Fruit fly (Drosophila melanogaster) whole organism, embryonic: Measurements from ENCODE around the gene CG34253.
A peak's percentile ranks its signal among the peaks of the same experiment; 100 is the strongest.

Source experiments
- Ada2b ChIP-seq: fragments of 200-800 bp; sonication (Bioruptor generic); IDR thresholded peaks from 2 replicates; pipeline ENCODE4 v1.3.6; 2022; ENCODE audit warnings: missing biosample characterization, missing genetic modification characterization
- Atf3 ChIP-seq: fragments of 200-800 bp; sonication (Bioruptor generic); optimal IDR thresholded peaks from 3 replicates; lab custom pipeline; 2016; ENCODE audit warnings: missing biosample characterization, missing genetic modification characterization
- Blimp-1 ChIP-seq: fragments of 200-800 bp; sonication (Bioruptor generic); optimal IDR thresholded peaks from 3 replicates; lab custom pipeline; 2018; ENCODE audit warnings: missing biosample characterization, missing genetic modification characterization, mild to moderate bottlenecking, moderate library complexity, missing genetic modification reagents
- CG10267 ChIP-seq: fragments of 200-800 bp; sonication (Bioruptor generic); optimal IDR thresholded peaks from 2 replicates; lab custom pipeline; 2018; ENCODE audit warnings: missing biosample characterization, mild to moderate bottlenecking, missing genetic modification characterization, moderate library complexity
- CG11456 ChIP-seq: fragments of 200-800 bp; sonication (Bioruptor generic); IDR thresholded peaks from 3 replicates; pipeline ENCODE4 v1.3.6; 2022; ENCODE audit warnings: missing biosample characterization, missing genetic modification characterization
- CG12155 ChIP-seq: fragments of 200-800 bp; sonication (Bioruptor generic); optimal IDR thresholded peaks from 3 replicates; lab custom pipeline; 2016; ENCODE audit warnings: missing biosample characterization, missing genetic modification characterization
- CG13894 ChIP-seq: fragments of 200-800 bp; sonication (Bioruptor generic); optimal IDR thresholded peaks from 3 replicates; lab custom pipeline; 2018; ENCODE audit warnings: missing biosample characterization, mild to moderate bottlenecking, missing genetic modification characterization, moderate library complexity
- CG14441 ChIP-seq: fragments of 200-800 bp; sonication (Bioruptor generic); IDR thresholded peaks from 2 replicates; pipeline ENCODE4 v1.3.6; 2022; ENCODE audit warnings: missing biosample characterization, missing genetic modification characterization
- CG2678 ChIP-seq: fragments of 200-800 bp; sonication (Bioruptor generic); optimal IDR thresholded peaks from 3 replicates; lab custom pipeline; 2019; ENCODE audit warnings: missing biosample characterization, mild to moderate bottlenecking, missing genetic modification characterization, moderate library complexity
- CG32532 ChIP-seq: fragments of 200-800 bp; sonication (Bioruptor generic); IDR thresholded peaks from 2 replicates; pipeline ENCODE4 v1.3.6; 2022; ENCODE audit warnings: missing biosample characterization, missing genetic modification characterization
- CG34376 ChIP-seq: fragments of 200-800 bp; sonication (Bioruptor generic); optimal IDR thresholded peaks from 2 replicates; lab custom pipeline; 2018; ENCODE audit warnings: missing biosample characterization, mild to moderate bottlenecking, missing genetic modification characterization
- CG4328 ChIP-seq: fragments of 200-800 bp; sonication (Bioruptor generic); optimal IDR thresholded peaks from 3 replicates; lab custom pipeline; 2017; ENCODE audit warnings: missing biosample characterization, missing genetic modification reagents, missing genetic modification characterization
- CG4707 ChIP-seq: fragments of 200-800 bp; sonication (Bioruptor generic); optimal IDR thresholded peaks from 2 replicates; lab custom pipeline; 2018; ENCODE audit warnings: missing biosample characterization, mild to moderate bottlenecking, missing genetic modification characterization, moderate library complexity
- CG6175 ChIP-seq: fragments of 200-800 bp; sonication (Bioruptor generic); IDR thresholded peaks from 3 replicates; pipeline ENCODE4 v1.3.6; 2022; ENCODE audit warnings: missing biosample characterization, missing genetic modification characterization
- CG6689 ChIP-seq: fragments of 200-800 bp; sonication (Bioruptor generic); IDR thresholded peaks from 2 replicates; pipeline ENCODE4 v1.3.6; 2022; ENCODE audit warnings: missing biosample characterization, missing genetic modification characterization
- CG9727 ChIP-seq: fragments of 200-800 bp; sonication (Bioruptor generic); optimal IDR thresholded peaks from 3 replicates; lab custom pipeline; 2017; ENCODE audit warnings: missing biosample characterization, mild to moderate bottlenecking, missing genetic modification characterization
- CG9932 ChIP-seq: fragments of 200-800 bp; sonication (Bioruptor generic); IDR thresholded peaks from 2 replicates; pipeline ENCODE4 v1.3.6; 2022; ENCODE audit warnings: missing biosample characterization, missing genetic modification characterization
- CoRest ChIP-seq: fragments of 200-800 bp; sonication (Bioruptor generic); optimal IDR thresholded peaks from 3 replicates; lab custom pipeline; 2018; ENCODE audit warnings: missing biosample characterization, mild to moderate bottlenecking, missing genetic modification characterization, moderate library complexity
- D19B ChIP-seq: fragments of 200-800 bp; sonication (Bioruptor generic); optimal IDR thresholded peaks from 2 replicates; lab custom pipeline; 2017; ENCODE audit warnings: missing biosample characterization, mild to moderate bottlenecking, missing genetic modification characterization
- Deaf1 ChIP-seq: fragments of 200-800 bp; optimal IDR thresholded peaks from 3 replicates; lab custom pipeline; 2019; ENCODE audit warnings: missing biosample characterization, mild to moderate bottlenecking, missing genetic modification characterization, moderate library complexity
- Dip3 ChIP-seq: fragments of 200-800 bp; sonication (Bioruptor generic); optimal IDR thresholded peaks from 3 replicates; lab custom pipeline; 2016; ENCODE audit warnings: missing biosample characterization, missing genetic modification characterization
- Dll ChIP-seq: fragments of 200-800 bp; sonication (Bioruptor generic); IDR thresholded peaks from 4 replicates; pipeline ENCODE4 v1.3.6; 2022; ENCODE audit warnings: missing biosample characterization, missing genetic modification characterization; ENCODE audit not compliant: partially characterized antibody
- HLH3B ChIP-seq: fragments of 200-800 bp; sonication (Bioruptor generic); IDR thresholded peaks from 2 replicates; pipeline ENCODE4 v1.3.6; 2022; ENCODE audit warnings: missing biosample characterization, missing genetic modification characterization
- Jarid2 ChIP-seq: fragments of 200-800 bp; sonication (Bioruptor generic); optimal IDR thresholded peaks from 3 replicates; lab custom pipeline; 2017; ENCODE audit warnings: mild to moderate bottlenecking, missing biosample characterization, missing genetic modification reagents, missing genetic modification characterization
- Oli ChIP-seq: fragments of 200-800 bp; sonication (Bioruptor generic); optimal IDR thresholded peaks from 2 replicates; lab custom pipeline; 2018; ENCODE audit warnings: missing biosample characterization, mild to moderate bottlenecking, missing genetic modification characterization, moderate library complexity
- Optix ChIP-seq: fragments of 200-800 bp; sonication (Bioruptor generic); IDR thresholded peaks from 3 replicates; pipeline ENCODE4 v1.3.6; 2022; ENCODE audit warnings: missing biosample characterization, missing genetic modification characterization
- Ptx1 ChIP-seq: fragments of 200-800 bp; sonication (Bioruptor generic); IDR thresholded peaks from 2 replicates; pipeline ENCODE4 v1.3.6; 2022; ENCODE audit warnings: missing biosample characterization, missing genetic modification characterization
- Sox100B ChIP-seq: fragments of 200-800 bp; sonication (Bioruptor generic); optimal IDR thresholded peaks from 3 replicates; lab custom pipeline; 2018; ENCODE audit warnings: missing biosample characterization, mild to moderate bottlenecking, missing genetic modification characterization
- Sox102F ChIP-seq: fragments of 200-800 bp; sonication (Bioruptor generic); optimal IDR thresholded peaks from 2 replicates; lab custom pipeline; 2018; ENCODE audit warnings: missing biosample characterization, mild to moderate bottlenecking, missing genetic modification characterization, moderate library complexity
- Trl ChIP-seq, 3 experiments: fragments of >200 bp in 2 of 3; fragments of 200-800 bp in 1 of 3; sonication (Bioruptor generic) in 1 of 3; optimal IDR thresholded peaks; 2 replicates in 1 of 3; 3 replicates in 2 of 3; lab custom pipeline; 2016 to 2017; ENCODE audit warnings: missing biosample characterization in 1 of 3, missing genetic modification characterization in 1 of 3
- Xbp1 ChIP-seq: fragments of 200-800 bp; sonication (Bioruptor generic); optimal IDR thresholded peaks from 3 replicates; lab custom pipeline; 2016; ENCODE audit warnings: missing biosample characterization, mild to moderate bottlenecking, missing genetic modification characterization
- amos ChIP-seq: fragments of 200-800 bp; sonication (Bioruptor generic); IDR thresholded peaks from 2 replicates; pipeline ENCODE4 v1.3.6; 2022; ENCODE audit warnings: missing biosample characterization, missing genetic modification characterization; ENCODE audit not compliant: partially characterized antibody
- bsh ChIP-seq, 2 experiments: fragments of 200-800 bp; sonication (Bioruptor generic); optimal IDR thresholded peaks; 2 replicates each; lab custom pipeline; 2017 to 2018; ENCODE audit warnings: mild to moderate bottlenecking in 2 of 2, missing biosample characterization in 2 of 2, missing genetic modification characterization in 2 of 2, moderate library complexity in 1 of 2
- caup ChIP-seq: fragments of 200-800 bp; sonication (Bioruptor generic); optimal IDR thresholded peaks from 3 replicates; lab custom pipeline; 2017; ENCODE audit warnings: missing biosample characterization, mild to moderate bottlenecking, missing genetic modification characterization, moderate library complexity; ENCODE audit not compliant: severe bottlenecking
- cwo ChIP-seq: fragments of 200-800 bp; sonication (Bioruptor generic); optimal IDR thresholded peaks from 3 replicates; lab custom pipeline; 2017; ENCODE audit warnings: missing biosample characterization, missing genetic modification characterization, mild to moderate bottlenecking, moderate library complexity, missing genetic modification reagents
- fd64A ChIP-seq: fragments of 200-800 bp; sonication (Bioruptor generic); optimal IDR thresholded peaks from 3 replicates; lab custom pipeline; 2018; ENCODE audit warnings: missing biosample characterization, mild to moderate bottlenecking, missing genetic modification characterization
- fd96Cb ChIP-seq: fragments of 200-800 bp; sonication (Bioruptor generic); optimal IDR thresholded peaks from 2 replicates; lab custom pipeline; 2018; ENCODE audit warnings: missing biosample characterization, mild to moderate bottlenecking, missing genetic modification characterization, moderate library complexity
- lola ChIP-seq, 3 experiments: fragments of >200 bp in 2 of 3; fragments of 200-800 bp in 1 of 3; sonication (Bioruptor generic) in 1 of 3; optimal IDR thresholded peaks; 2 replicates each; lab custom pipeline; 2017 to 2019; ENCODE audit warnings: missing biosample characterization in 3 of 3, missing genetic modification characterization in 3 of 3, mild to moderate bottlenecking in 1 of 3, moderate library complexity in 1 of 3
- maf-S ChIP-seq: fragments of 200-800 bp; sonication (Bioruptor generic); optimal IDR thresholded peaks from 2 replicates; lab custom pipeline; 2016; ENCODE audit warnings: missing biosample characterization, missing genetic modification characterization
- nom ChIP-seq: fragments of 200-800 bp; sonication (Bioruptor generic); optimal IDR thresholded peaks from 2 replicates; lab custom pipeline; 2017; ENCODE audit warnings: missing biosample characterization, missing genetic modification characterization, mild to moderate bottlenecking, moderate library complexity, missing genetic modification reagents
- psq ChIP-seq: fragments of 200-800 bp; sonication (Bioruptor generic); optimal IDR thresholded peaks from 2 replicates; lab custom pipeline; 2017; ENCODE audit warnings: missing biosample characterization, missing genetic modification characterization
- stc ChIP-seq: fragments of 200-800 bp; sonication (Bioruptor generic); IDR thresholded peaks from 2 replicates; pipeline ENCODE4 v1.3.6; 2022; ENCODE audit warnings: missing biosample characterization, missing genetic modification characterization
- stwl ChIP-seq: fragments of 200-800 bp; sonication (Bioruptor generic); optimal IDR thresholded peaks from 3 replicates; lab custom pipeline; 2018; ENCODE audit warnings: missing biosample characterization, mild to moderate bottlenecking, missing genetic modification characterization, moderate library complexity
- usp ChIP-seq: fragments of >200 bp; optimal IDR thresholded peaks from 2 replicates; lab custom pipeline; 2017; ENCODE audit warnings: missing biosample characterization, missing genetic modification characterization
- vfl ChIP-seq: fragments of 200-800 bp; sonication (Bioruptor generic); optimal IDR thresholded peaks from 2 replicates; lab custom pipeline; 2016; ENCODE audit warnings: missing biosample characterization, missing genetic modification characterization
- z ChIP-seq: fragments of 200-800 bp; sonication (Bioruptor generic); IDR thresholded peaks from 3 replicates; pipeline ENCODE4 v1.3.6; 2022; ENCODE audit warnings: missing biosample characterization, missing genetic modification characterization
- zfh2 ChIP-seq: fragments of 200-800 bp; sonication (Bioruptor generic); optimal IDR thresholded peaks from 2 replicates; lab custom pipeline; 2016; ENCODE audit warnings: missing biosample characterization, missing genetic modification characterization

CG34253 gene

dm6 chr3L:18062959-18063510, 24.1 kb downstream of the CG34253 start (continued):
- TF ChIP-seq CG32532 (peak; percentile 57; the same call in 1 of the 2 replicates), Blimp-1 (GFP tag; lab: Kevin White, UChicago) (peak; percentile 35), stwl (peak; percentile 24), zfh2 (no peak), CG9727 (GFP tag; lab: Kevin White, UChicago) (peak; percentile 40), CG12155 (GFP tag; lab: Kevin White, UChicago) (no peak), CG2678 (no peak), Ada2b (GFP tag; lab: Robert Waterston, UW) (0 out of 2 replicates have a peak, but pooled peaks have one; percentile 35), Oli (tag; lab: Kevin White, UChicago) (peak; percentile 32), maf-S (GFP tag; lab: Kevin White, UChicago) (no peak), Optix (GFP tag; lab: Robert Waterston, UW) (no peak), lola (GFP tag; optimal IDR thresholded peaks at IDR 0.05; lab: Kevin White, UChicago) (peak in 1 of 3 experiments; percentile 46), CoRest (tag; lab: Kevin White, UChicago) (peak; percentile 60), psq (GFP tag; lab: Kevin White, UChicago) (peak; percentile 9), Atf3 (GFP tag; lab: Kevin White, UChicago) (no peak), Sox100B (GFP tag; lab: Kevin White, UChicago) (peak; percentile 28), CG9932 (GFP tag; lab: Robert Waterston, UW) (no peak), Xbp1 (GFP tag; lab: Kevin White, UChicago) (peak; percentile 9), Sox102F (GFP tag; lab: Kevin White, UChicago) (peak; percentile 21), CG10267 (tag; lab: Kevin White, UChicago) (peak; percentile 45)

- TF ChIP-seq nom (GFP tag; lab: Kevin White, UChicago) = peak; percentile 62
- TF ChIP-seq caup (GFP tag; lab: Kevin White, UChicago) = no peak
- no peak for TF ChIP-seq fd64A
- no peak for TF ChIP-seq D19B (GFP tag; lab: Kevin White, UChicago)
- TF ChIP-seq bsh (GFP tag; optimal IDR thresholded peaks at IDR 0.05; lab: Kevin White, UChicago) = peak in 1 of 2 experiments; percentile 37
- no peak for TF ChIP-seq CG4328 (GFP tag; lab: Kevin White, UChicago)
- peak; percentile 52 for TF ChIP-seq Dip3 (GFP tag; lab: Kevin White, UChicago)
- TF ChIP-seq Trl (optimal IDR thresholded peaks at IDR 0.05; lab: Kevin White, UChicago) = peak; percentile 20 to 86
- TF ChIP-seq Trl (GFP tag; optimal IDR thresholded peaks at IDR 0.05; lab: Kevin White, UChicago) = no peak
- no peak for TF ChIP-seq usp
- no peak for TF ChIP-seq zfh2
- no peak for TF ChIP-seq vfl
- TF ChIP-seq CG11456 (GFP tag; lab: Robert Waterston, UW) = no peak
- peak; percentile 11 for TF ChIP-seq Deaf1
- no peak; the same call in 1 of the 2 replicates for TF ChIP-seq amos (GFP tag; lab: Robert Waterston, UW)
- TF ChIP-seq Ptx1 (GFP tag; lab: Robert Waterston, UW) = no peak
- no peak for TF ChIP-seq CG4707
- TF ChIP-seq fd96Cb = no peak
- no peak for TF ChIP-seq CG14441 (GFP tag; lab: Robert Waterston, UW)
- no peak for TF ChIP-seq HLH3B (GFP tag; lab: Robert Waterston, UW)
- no peak for TF ChIP-seq cwo (GFP tag; lab: Kevin White, UChicago)
- peak; percentile 60 for TF ChIP-seq CG13894 (tag; lab: Kevin White, UChicago)
- TF ChIP-seq CG6689 (GFP tag; lab: Robert Waterston, UW) = no peak
- no peak for TF ChIP-seq z (GFP tag; lab: Robert Waterston, UW)
- no peak for TF ChIP-seq stc (GFP tag; lab: Robert Waterston, UW)
- TF ChIP-seq CG6175 = no peak
- TF ChIP-seq CG34376 (GFP tag; lab: Kevin White, UChicago) = no peak
- no peak for TF ChIP-seq Dll (GFP tag; lab: Robert Waterston, UW)
- TF ChIP-seq Jarid2 (GFP tag; lab: Kevin White, UChicago) = peak; percentile 9
These were observed 25.3 kb downstream of the CG34253 start for dm6 chr3L:18061713-18062365.
